Worm (Caenorhabditis elegans): ENCODE data around the gene M162.7.

DNA sequence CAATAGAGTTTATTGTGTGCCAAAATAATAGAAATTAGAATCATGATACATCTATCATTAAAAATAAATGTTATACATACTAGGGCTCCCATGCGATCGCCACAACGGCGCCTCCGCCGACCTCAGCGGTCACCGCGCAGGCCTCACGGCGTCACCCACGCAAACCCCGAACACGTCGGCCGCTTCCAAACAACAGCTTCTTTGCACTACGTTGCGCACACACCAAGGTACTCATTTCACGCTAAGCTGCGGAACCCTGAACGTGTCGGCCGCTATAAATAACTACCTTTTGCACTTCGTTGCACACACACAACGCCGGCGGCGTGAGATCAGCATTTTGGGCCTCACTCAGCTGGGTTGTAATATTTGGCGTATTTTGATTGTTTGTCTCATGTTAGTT, 35.5 kb downstream of the M162.7 start:
- no peak for TF ChIP-seq ztf-23 (GFP tag; IDR thresholded peaks at IDR 0.05)
- TF ChIP-seq flt-1 (GFP tag; IDR thresholded peaks at IDR 0.05), result no peak
- TF ChIP-seq T22C8.4 (GFP tag; IDR thresholded peaks at IDR 0.05), result no peak
- TF ChIP-seq cog-1 (tag; optimal IDR thresholded peaks at IDR 0.05), result no peak

Measured in whole organism, midembryonic.